Worm (Caenorhabditis elegans): ENCODE measurements around the gene nbet-1.

DNA sequence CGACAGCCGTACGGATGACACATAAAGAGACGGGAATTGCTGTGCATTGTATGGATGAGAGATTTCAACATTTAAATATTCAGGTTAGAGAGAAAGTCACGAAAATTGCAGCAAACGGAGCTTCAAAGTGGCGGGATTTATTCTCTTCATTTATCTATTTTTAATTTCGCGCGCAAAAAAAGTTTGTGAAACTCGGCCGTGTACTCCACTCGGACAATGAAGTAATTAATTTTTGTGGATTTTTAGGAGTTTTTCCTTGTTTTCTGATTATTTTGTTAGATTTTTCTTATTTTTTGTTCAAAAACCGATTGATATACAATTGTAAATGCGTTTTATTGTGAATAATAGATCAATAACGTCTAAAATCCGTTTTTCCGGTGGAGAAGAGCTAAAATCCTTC lies 21.2 kb upstream of the nbet-1 start:
- no peak for TF ChIP-seq dao-5 (tag; optimal IDR thresholded peaks at IDR 0.05)
- no peak for TF ChIP-seq him-1 (tag; optimal IDR thresholded peaks at IDR 0.05)
